Fruit fly (Drosophila melanogaster): ENCODE results near the gene Ssdp.

DNA sequence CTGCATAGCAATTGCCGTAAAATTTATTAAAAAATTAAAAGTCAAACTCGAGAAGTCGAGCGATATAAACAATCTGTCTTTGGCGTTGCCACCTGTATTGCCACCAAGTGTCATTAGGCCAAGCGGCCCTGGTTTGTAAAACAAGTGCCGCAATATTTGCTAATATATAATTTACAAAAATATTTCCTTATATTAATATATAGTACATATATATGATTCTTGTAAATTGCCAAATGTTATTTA is 32.3 kb downstream of the Ssdp start, which contains the start of the genes CG7215 and Prx5:
- no peak for TF ChIP-seq CG9948 (tag; optimal IDR thresholded peaks at IDR 0.05)
- TF ChIP-seq D1 (tag; optimal IDR thresholded peaks at IDR 0.05): no peak
- TF ChIP-seq CG4496 (GFP tag; IDR thresholded peaks at IDR 0.05): no peak
- no peak for TF ChIP-seq EcR (GFP tag; optimal IDR thresholded peaks at IDR 0.05)
- no peak for TF ChIP-seq CG8159 (tag; optimal IDR thresholded peaks at IDR 0.05)
- no peak for TF ChIP-seq gl (tag; optimal IDR thresholded peaks at IDR 0.05)
- TF ChIP-seq CG14655 (GFP tag; optimal IDR thresholded peaks at IDR 0.05): no peak
